Worm (Caenorhabditis elegans) whole organism, young adult: Measurements from ENCODE around the gene C18G1.6.
A peak's percentile ranks its signal among the peaks of the same experiment; 100 is the strongest.

Experiments
- B0336.3 ChIP-seq: fragments of 200-800 bp; sonication (Bioruptor generic); IDR thresholded peaks from 2 replicates; pipeline ENCODE4 v1.3.6; 2022; ENCODE audit warnings: missing genetic modification characterization, missing compliant biosample characterization
- C17E4.6 ChIP-seq: fragments of 200-800 bp; sonication (Bioruptor generic); IDR thresholded peaks from 2 replicates; pipeline ENCODE4 v1.3.6; 2022; ENCODE audit warnings: missing genetic modification reagents, missing genetic modification characterization, missing compliant biosample characterization
- D2030.7 ChIP-seq: fragments of 200-800 bp; sonication (Bioruptor generic); IDR thresholded peaks from 2 replicates; pipeline ENCODE4 v1.3.6; 2022; ENCODE audit warnings: missing genetic modification reagents, missing genetic modification characterization, missing compliant biosample characterization
- F37B4.10 ChIP-seq: fragments of 200-800 bp; sonication (Bioruptor generic); IDR thresholded peaks from 2 replicates; pipeline ENCODE4 v1.3.6; 2022; ENCODE audit warnings: missing genetic modification characterization, missing compliant biosample characterization
- F39B2.1 ChIP-seq: fragments of 200-800 bp; sonication (Bioruptor generic); IDR thresholded peaks from 2 replicates; pipeline ENCODE4 v1.3.6; 2022; ENCODE audit warnings: missing genetic modification reagents, missing genetic modification characterization, missing compliant biosample characterization
- F49E8.2 ChIP-seq: sonication (generic microtip); optimal IDR thresholded peaks from 3 replicates; lab custom pipeline; 2017; ENCODE audit warnings: missing genetic modification characterization, mild to moderate bottlenecking, missing compliant biosample characterization, antibody characterized with exemption, moderate library complexity; ENCODE audit not compliant: insufficient read depth
- T26A5.8 ChIP-seq: sonication (generic microtip); optimal IDR thresholded peaks from 2 replicates; lab custom pipeline; 2016; ENCODE audit warnings: missing genetic modification characterization, missing compliant biosample characterization
- Y53G8AR.9 ChIP-seq: fragments of 200-800 bp; sonication (Bioruptor generic); conservative IDR thresholded peaks from 2 replicates; pipeline ENCODE4 v1.3.6; 2022; ENCODE audit warnings: missing genetic modification reagents, missing genetic modification characterization, missing compliant biosample characterization
- Y56A3A.18 ChIP-seq: fragments of 200-800 bp; sonication (Bioruptor generic); IDR thresholded peaks from 2 replicates; pipeline ENCODE4 v1.3.6; 2022; ENCODE audit warnings: missing genetic modification reagents, missing genetic modification characterization, missing compliant biosample characterization
- Y79H2A.3 ChIP-seq: fragments of 200-800 bp; sonication (Bioruptor generic); conservative IDR thresholded peaks from 2 replicates; pipeline ENCODE4 v1.3.6; 2022; ENCODE audit warnings: missing genetic modification reagents, missing genetic modification characterization, missing compliant biosample characterization
- Y95B8A.8 ChIP-seq: fragments of 200-800 bp; sonication (Bioruptor generic); IDR thresholded peaks from 2 replicates; pipeline ENCODE4 v1.3.6; 2022; ENCODE audit warnings: missing genetic modification reagents, missing genetic modification characterization, missing compliant biosample characterization
- akir-1 ChIP-seq: fragments of 200-800 bp; sonication (Bioruptor generic); optimal IDR thresholded peaks from 2 replicates; lab custom pipeline; 2018; ENCODE audit warnings: mild to moderate bottlenecking, missing genetic modification characterization, moderate library complexity, missing compliant biosample characterization
- aptf-2 ChIP-seq: fragments of 200-800 bp; sonication (Bioruptor generic); conservative IDR thresholded peaks from 2 replicates; pipeline ENCODE4 v1.3.6; 2022; ENCODE audit warnings: missing genetic modification reagents, missing genetic modification characterization, missing compliant biosample characterization
- atf-7 ChIP-seq: sonication (generic microtip); optimal IDR thresholded peaks from 2 replicates; lab custom pipeline; 2017; ENCODE audit warnings: mild to moderate bottlenecking, missing genetic modification characterization, missing compliant biosample characterization
- attf-5 ChIP-seq: fragments of 200-800 bp; sonication (Bioruptor generic); optimal IDR thresholded peaks from 2 replicates; lab custom pipeline; 2018; ENCODE audit warnings: mild to moderate bottlenecking, missing genetic modification characterization, missing compliant biosample characterization
- attf-6 ChIP-seq: fragments of 200-800 bp; sonication (Bioruptor generic); IDR thresholded peaks from 2 replicates; pipeline ENCODE4 v1.3.6; 2022; ENCODE audit warnings: missing genetic modification reagents, missing genetic modification characterization, missing compliant biosample characterization
- ceh-91 ChIP-seq: fragments of 200-800 bp; sonication (Bioruptor generic); IDR thresholded peaks from 2 replicates; pipeline ENCODE4 v1.3.6; 2022; ENCODE audit warnings: missing genetic modification reagents, missing genetic modification characterization, missing compliant biosample characterization
- die-1 ChIP-seq: sonication (generic microtip); optimal IDR thresholded peaks from 2 replicates; lab custom pipeline; 2016; ENCODE audit warnings: missing genotype, mild to moderate bottlenecking, missing genetic modification characterization, missing compliant biosample characterization
- dpl-1 ChIP-seq: fragments of 150-350 bp; optimal IDR thresholded peaks from 2 replicates; lab custom pipeline; 2014; ENCODE audit warnings: missing biosample characterization, missing genetic modification reagents, missing genetic modification characterization
- egrh-3 ChIP-seq: fragments of 200-800 bp; sonication (Bioruptor generic); IDR thresholded peaks from 2 replicates; pipeline ENCODE4 v1.3.6; 2022; ENCODE audit warnings: missing genetic modification reagents, missing genetic modification characterization, missing compliant biosample characterization
- hsf-1 ChIP-seq: fragments of 200-800 bp; sonication (Bioruptor generic); IDR thresholded peaks from 2 replicates; pipeline ENCODE4 v1.3.6; 2022; ENCODE audit warnings: missing genetic modification reagents, missing genetic modification characterization, missing compliant biosample characterization
- let-526 ChIP-seq: fragments of 200-800 bp; sonication (Bioruptor generic); IDR thresholded peaks from 2 replicates; pipeline ENCODE4 v1.3.6; 2022; ENCODE audit warnings: missing genetic modification reagents, missing genetic modification characterization, missing compliant biosample characterization
- lin-35 ChIP-seq, 3 experiments: fragments of 150-350 bp in 2 of 3; sonication (generic microtip) in 1 of 3; optimal IDR thresholded peaks; 2 replicates each; lab custom pipeline; 2014 to 2018; ENCODE audit warnings: missing biosample characterization in 3 of 3, missing genetic modification characterization in 3 of 3, missing genetic modification reagents in 3 of 3
- lin-40 ChIP-seq: sonication (generic microtip); optimal IDR thresholded peaks from 2 replicates; lab custom pipeline; 2016; ENCODE audit warnings: missing genetic modification characterization, mild to moderate bottlenecking, missing compliant biosample characterization, missing genotype, missing genetic modification reagents
- lin-54 ChIP-seq: fragments of 200-800 bp; sonication (Bioruptor generic); optimal IDR thresholded peaks from 2 replicates; lab custom pipeline; 2018; ENCODE audit warnings: mild to moderate bottlenecking, missing genetic modification characterization, missing compliant biosample characterization
- lsl-1 ChIP-seq: fragments of 200-800 bp; sonication (Bioruptor generic); optimal IDR thresholded peaks from 2 replicates; lab custom pipeline; 2018; ENCODE audit warnings: mild to moderate bottlenecking, missing genetic modification characterization, moderate library complexity, missing compliant biosample characterization
- madf-3 ChIP-seq: fragments of 200-800 bp; sonication (Bioruptor generic); IDR thresholded peaks from 2 replicates; pipeline ENCODE4 v1.3.6; 2022; ENCODE audit warnings: missing genetic modification reagents, missing genetic modification characterization, missing compliant biosample characterization
- madf-8 ChIP-seq: fragments of 200-800 bp; sonication (Bioruptor generic); conservative IDR thresholded peaks from 2 replicates; pipeline ENCODE4 v1.3.6; 2022; ENCODE audit warnings: missing genetic modification reagents, missing genetic modification characterization, missing compliant biosample characterization
- mcd-1 ChIP-seq: fragments of 200-800 bp; sonication (Bioruptor generic); IDR thresholded peaks from 2 replicates; pipeline ENCODE4 v1.3.6; 2022; ENCODE audit warnings: missing genetic modification reagents, missing genetic modification characterization, missing compliant biosample characterization
- mes-4 ChIP-seq: sonication (generic microtip); optimal IDR thresholded peaks from 2 replicates; lab custom pipeline; 2016; ENCODE audit warnings: missing genotype, missing genetic modification characterization, missing compliant biosample characterization
- nfyb-1 ChIP-seq: fragments of 200-800 bp; sonication (Bioruptor generic); IDR thresholded peaks from 2 replicates; pipeline ENCODE4 v1.3.6; 2022; ENCODE audit warnings: missing genetic modification reagents, missing genetic modification characterization, missing compliant biosample characterization
- nhr-80 ChIP-seq: sonication (generic microtip); optimal IDR thresholded peaks from 2 replicates; lab custom pipeline; 2016; ENCODE audit warnings: missing genetic modification characterization, missing compliant biosample characterization
- nhr-90 ChIP-seq: sonication (generic microtip); optimal IDR thresholded peaks from 2 replicates; lab custom pipeline; 2016; ENCODE audit warnings: missing genotype, mild to moderate bottlenecking, missing genetic modification characterization, missing compliant biosample characterization
- pbrm-1 ChIP-seq: fragments of 200-800 bp; sonication (Bioruptor generic); IDR thresholded peaks from 2 replicates; pipeline ENCODE4 v1.3.6; 2022; ENCODE audit warnings: missing genetic modification reagents, missing genetic modification characterization, missing compliant biosample characterization
- rpc-1 ChIP-seq, 2 experiments: fragments of 150-350 bp in 1 of 2; sonication (generic microtip) in 1 of 2; optimal IDR thresholded peaks; 2 replicates each; lab custom pipeline; 2014 to 2018; ENCODE audit warnings: missing biosample characterization in 1 of 2, missing genetic modification characterization in 1 of 2, missing genetic modification reagents in 1 of 2, missing genotype in 1 of 2
- sdz-38 ChIP-seq: sonication (generic microtip); optimal IDR thresholded peaks from 2 replicates; lab custom pipeline; 2016; ENCODE audit warnings: missing genotype, missing genetic modification characterization, missing compliant biosample characterization
- somi-1 ChIP-seq: fragments of 200-800 bp; sonication (Bioruptor generic); optimal IDR thresholded peaks from 2 replicates; lab custom pipeline; 2018; ENCODE audit warnings: mild to moderate bottlenecking, missing genetic modification characterization, missing compliant biosample characterization
- unc-130 ChIP-seq: sonication (generic microtip); optimal IDR thresholded peaks from 2 replicates; lab custom pipeline; 2016; ENCODE audit warnings: missing genetic modification reagents, missing genetic modification characterization, missing compliant biosample characterization
- xnd-1 ChIP-seq: sonication (generic microtip); optimal IDR thresholded peaks from 2 replicates; lab custom pipeline; 2016; ENCODE audit warnings: missing genotype, missing genetic modification reagents, missing genetic modification characterization, missing compliant biosample characterization
- zfh-2 ChIP-seq: fragments of 200-800 bp; sonication (Bioruptor generic); conservative IDR thresholded peaks from 2 replicates; pipeline ENCODE4 v1.3.6; 2022; ENCODE audit warnings: missing genetic modification reagents, missing genetic modification characterization, missing compliant biosample characterization
- ztf-22 ChIP-seq: fragments of 200-800 bp; sonication (Bioruptor generic); optimal IDR thresholded peaks from 2 replicates; lab custom pipeline; 2018; ENCODE audit warnings: mild to moderate bottlenecking, missing genetic modification characterization, moderate library complexity, missing compliant biosample characterization
- ztf-3 ChIP-seq: fragments of 200-800 bp; sonication (Bioruptor generic); optimal IDR thresholded peaks from 2 replicates; lab custom pipeline; 2018; ENCODE audit warnings: mild to moderate bottlenecking, missing genetic modification characterization, missing compliant biosample characterization

Gene C18G1.6

ce11 chrV:4754123-4754522 lies 3.7 kb downstream of the C18G1.6 start, which contains the start of gene hil-4 (continued):
- TF ChIP-seq ztf-3 (GFP tag; lab: Kevin White, UChicago) (no peak), C17E4.6 (GFP tag; lab: Robert Waterston, UW) (peak; percentile 57; the same call in 1 of the 2 replicates), pbrm-1 (peak; percentile 89), madf-3 (GFP tag; lab: Robert Waterston, UW) (0 out of 2 replicates have a peak, but pooled peaks have one; percentile 61), attf-6 (GFP tag; lab: Robert Waterston, UW) (peak; percentile 32; the same call in 1 of the 2 replicates), let-526 (GFP tag; lab: Robert Waterston, UW) (0 out of 2 replicates have a peak, but pooled peaks have one; percentile 37), Y56A3A.18 (no peak), attf-5 (GFP tag; lab: Kevin White, UChicago) (no peak), aptf-2 (GFP tag; lab: Robert Waterston, UW) (0 out of 2 replicates have a peak, but pooled peaks have one; percentile 46), lsl-1 (GFP tag; lab: Kevin White, UChicago) (peak; percentile 74), F39B2.1 (peak; percentile 99), dpl-1 (GFP tag; lab: Kevin White, UChicago) (peak; percentile 75), T26A5.8 (tag; lab: Kevin White, UChicago) (no peak), lin-35 (GFP tag; optimal IDR thresholded peaks at IDR 0.05; lab: Kevin White, UChicago) (peak in 1 of 3 experiments; percentile 16)

ce11 chrV:4754684-4755211 lies 4.4 kb downstream of the C18G1.6 start:
- TF ChIP-seq C17E4.6 (GFP tag; lab: Robert Waterston, UW), result 0 out of 2 replicates have a peak, but pooled peaks have one; percentile 13
- TF ChIP-seq Y79H2A.3 (GFP tag; lab: Robert Waterston, UW), result peak; percentile 71
- 0 out of 2 replicates have a peak, but pooled peaks have one; percentile 54 for TF ChIP-seq F39B2.1
- peak; percentile 84 for TF ChIP-seq egrh-3
- no peak for TF ChIP-seq mes-4 (tag; lab: Kevin White, UChicago)
- TF ChIP-seq Y95B8A.8 (GFP tag; lab: Robert Waterston, UW), result 0 out of 2 replicates have a peak, but pooled peaks have one; percentile 41
- TF ChIP-seq akir-1 (GFP tag; lab: Kevin White, UChicago), result no peak
- TF ChIP-seq zfh-2 (GFP tag; lab: Robert Waterston, UW), result peak; percentile 87
- TF ChIP-seq Y53G8AR.9, result peak; percentile 39; the same call in 1 of the 2 replicates
- no peak for TF ChIP-seq rpc-1 (optimal IDR thresholded peaks at IDR 0.05; lab: Kevin White, UChicago)
- no peak for TF ChIP-seq rpc-1 (tag; optimal IDR thresholded peaks at IDR 0.05; lab: Kevin White, UChicago)
- TF ChIP-seq, all 124 proteins: peak for 7

- TF ChIP-seq nhr-90 (tag; lab: Kevin White, UChicago) (no peak), atf-7 (no peak), unc-130 (GFP tag; lab: Kevin White, UChicago) (peak; percentile 11), let-526 (GFP tag; lab: Robert Waterston, UW) (no peak), xnd-1 (tag; lab: Kevin White, UChicago) (peak; percentile 42), lin-54 (peak; percentile 52), madf-8 (GFP tag; lab: Robert Waterston, UW) (peak; percentile 45), somi-1 (GFP tag; lab: Kevin White, UChicago) (no peak), lsl-1 (GFP tag; lab: Kevin White, UChicago) (peak; percentile 41), mcd-1 (GFP tag; lab: Robert Waterston, UW) (no peak), die-1 (tag; lab: Kevin White, UChicago) (no peak), nfyb-1 (GFP tag; lab: Robert Waterston, UW) (0 out of 2 replicates have a peak, but pooled peaks have one; percentile 10), F37B4.10 (GFP tag; lab: Robert Waterston, UW) (0 out of 2 replicates have a peak, but pooled peaks have one; percentile 19), F49E8.2 (tag; lab: Kevin White, UChicago) (peak; percentile 56), hsf-1 (GFP tag; lab: Robert Waterston, UW) (peak; percentile 83), lin-40 (tag; lab: Kevin White, UChicago) (no peak), ceh-91 (GFP tag; lab: Robert Waterston, UW) (peak; percentile 45; the same call in 1 of the 2 replicates), attf-6 (GFP tag; lab: Robert Waterston, UW) (peak; percentile 61), dpl-1 (GFP tag; lab: Kevin White, UChicago) (peak; percentile 22), egrh-3 (no peak), D2030.7 (peak; percentile 77), nhr-80 (no peak), attf-5 (GFP tag; lab: Kevin White, UChicago) (no peak), B0336.3 (GFP tag; lab: Robert Waterston, UW) (peak; percentile 48; the same call in 1 of the 2 replicates), sdz-38 (no peak), ztf-22 (GFP tag; lab: Kevin White, UChicago) (no peak)
These were observed 5.1 kb downstream of the C18G1.6 start, which contains the start of gene pgl-3 for ce11 chrV:4755308-4756029. TSS of gene pgl-3 (plus strand) at chrV:4755979.
